Fruit fly (Drosophila melanogaster) whole organism, embryonic: ENCODE data around the gene Wbp2.

Experiments used
- Atf-2 ChIP-seq: fragments of 200-800 bp; sonication (Bioruptor generic); optimal IDR thresholded peaks from 2 replicates; lab custom pipeline; 2016; ENCODE audit warnings: missing biosample characterization, missing genetic modification characterization
- B-H2 ChIP-seq: fragments of 200-800 bp; sonication (Bioruptor generic); optimal IDR thresholded peaks from 2 replicates; lab custom pipeline; 2018; ENCODE audit warnings: missing biosample characterization, mild to moderate bottlenecking, missing genetic modification characterization
- BEAF-32 ChIP-seq: fragments of 200-800 bp; sonication (Bioruptor generic); optimal IDR thresholded peaks from 3 replicates; lab custom pipeline; 2017; ENCODE audit warnings: missing biosample characterization, missing genetic modification characterization, mild to moderate bottlenecking, moderate library complexity, missing genetic modification reagents
- CG10147 ChIP-seq: fragments of 200-800 bp; sonication (Bioruptor generic); optimal IDR thresholded peaks from 2 replicates; lab custom pipeline; 2019; ENCODE audit warnings: missing biosample characterization, mild to moderate bottlenecking, missing genetic modification characterization, moderate library complexity
- CG10543 ChIP-seq: fragments of 200-800 bp; sonication (Bioruptor generic); optimal IDR thresholded peaks from 3 replicates; lab custom pipeline; 2017; ENCODE audit warnings: missing biosample characterization, mild to moderate bottlenecking, missing genetic modification characterization, moderate library complexity
- CG11247 ChIP-seq: fragments of 200-800 bp; sonication (Bioruptor generic); IDR thresholded peaks from 2 replicates; pipeline ENCODE4 v1.3.6; 2022; ENCODE audit warnings: missing biosample characterization, missing genetic modification characterization
- CG11696 ChIP-seq: fragments of 200-800 bp; sonication (Bioruptor generic); IDR thresholded peaks from 2 replicates; pipeline ENCODE4 v1.3.6; 2022; ENCODE audit warnings: missing biosample characterization, missing genetic modification characterization
- CG12071 ChIP-seq: fragments of 200-800 bp; sonication (Bioruptor generic); optimal IDR thresholded peaks from 3 replicates; lab custom pipeline; 2018; ENCODE audit warnings: missing biosample characterization, mild to moderate bottlenecking, missing genetic modification characterization
- CG12942 ChIP-seq: fragments of 200-800 bp; sonication (Bioruptor generic); optimal IDR thresholded peaks from 3 replicates; lab custom pipeline; 2016; ENCODE audit warnings: missing biosample characterization, missing genetic modification characterization
- CG17829 ChIP-seq: fragments of 200-800 bp; optimal IDR thresholded peaks from 2 replicates; lab custom pipeline; 2019; ENCODE audit warnings: missing biosample characterization, mild to moderate bottlenecking, missing genetic modification characterization, moderate library complexity
- CG18599 ChIP-seq: fragments of 200-800 bp; sonication (Bioruptor generic); optimal IDR thresholded peaks from 3 replicates; lab custom pipeline; 2017; ENCODE audit warnings: missing biosample characterization, missing genetic modification characterization, mild to moderate bottlenecking, moderate library complexity, missing genetic modification reagents
- CG2889 ChIP-seq: fragments of 200-800 bp; sonication (Bioruptor generic); IDR thresholded peaks from 3 replicates; pipeline ENCODE4 v1.3.6; 2022; ENCODE audit warnings: missing biosample characterization, missing genetic modification characterization
- CG30020 ChIP-seq: fragments of 200-800 bp; optimal IDR thresholded peaks from 2 replicates; lab custom pipeline; 2019; ENCODE audit warnings: missing biosample characterization, mild to moderate bottlenecking, missing genetic modification characterization, moderate library complexity
- CG30431 ChIP-seq: fragments of 200-800 bp; sonication (Bioruptor generic); optimal IDR thresholded peaks from 2 replicates; lab custom pipeline; 2017; ENCODE audit warnings: missing biosample characterization, missing genetic modification characterization
- CG3163 ChIP-seq: fragments of 200-800 bp; sonication (Bioruptor generic); optimal IDR thresholded peaks from 3 replicates; lab custom pipeline; 2016; ENCODE audit warnings: missing biosample characterization, missing genetic modification characterization
- CG4617 ChIP-seq: fragments of 200-800 bp; sonication (Bioruptor generic); optimal IDR thresholded peaks from 3 replicates; lab custom pipeline; 2016; ENCODE audit warnings: missing biosample characterization, missing genetic modification characterization, borderline replicate concordance
- CG6175 ChIP-seq: fragments of 200-800 bp; sonication (Bioruptor generic); IDR thresholded peaks from 3 replicates; pipeline ENCODE4 v1.3.6; 2022; ENCODE audit warnings: missing biosample characterization, missing genetic modification characterization
- CG7963 ChIP-seq: fragments of 200-800 bp; sonication (Bioruptor generic); IDR thresholded peaks from 3 replicates; pipeline ENCODE4 v1.3.6; 2022; ENCODE audit warnings: missing biosample characterization, missing genetic modification characterization; ENCODE audit not compliant: partially characterized antibody
- CG8478 ChIP-seq: fragments of >200 bp; optimal IDR thresholded peaks from 2 replicates; lab custom pipeline; 2018
- Dip2 ChIP-seq: fragments of 200-800 bp; sonication (Bioruptor generic); IDR thresholded peaks from 2 replicates; pipeline ENCODE4 v1.3.6; 2022; ENCODE audit warnings: missing biosample characterization, missing genetic modification characterization
- Dll ChIP-seq: fragments of 200-800 bp; sonication (Bioruptor generic); IDR thresholded peaks from 4 replicates; pipeline ENCODE4 v1.3.6; 2022; ENCODE audit warnings: missing biosample characterization, missing genetic modification characterization; ENCODE audit not compliant: partially characterized antibody
- Eip74EF ChIP-seq, 2 experiments: fragments of 200-800 bp in 1 of 2; fragments of >200 bp in 1 of 2; sonication (Bioruptor generic) in 1 of 2; optimal IDR thresholded peaks; 2 replicates each; lab custom pipeline; 2017 to 2019; ENCODE audit warnings: missing biosample characterization in 2 of 2, missing genetic modification characterization in 2 of 2, mild to moderate bottlenecking in 1 of 2, moderate library complexity in 1 of 2
- Ets65A ChIP-seq: fragments of 200-800 bp; sonication (Bioruptor generic); peaks from one replicate; lab custom pipeline; 2016; ENCODE audit warnings: missing biosample characterization, missing genetic modification characterization
- Fer2 ChIP-seq: fragments of 200-800 bp; sonication (Bioruptor generic); optimal IDR thresholded peaks from 2 replicates; lab custom pipeline; 2018; ENCODE audit warnings: missing biosample characterization, mild to moderate bottlenecking, missing genetic modification characterization, moderate library complexity
- Fer3 ChIP-seq: fragments of 200-800 bp; sonication (Bioruptor generic); optimal IDR thresholded peaks from 2 replicates; lab custom pipeline; 2018; ENCODE audit warnings: missing biosample characterization, mild to moderate bottlenecking, missing genetic modification characterization, moderate library complexity
- MESR4 ChIP-seq: fragments of 200-800 bp; sonication (Bioruptor generic); optimal IDR thresholded peaks from 2 replicates; lab custom pipeline; 2018; ENCODE audit warnings: missing biosample characterization, mild to moderate bottlenecking, missing genetic modification characterization, moderate library complexity
- NC2β ChIP-seq: fragments of 200-800 bp; sonication (Bioruptor generic); optimal IDR thresholded peaks from 2 replicates; lab custom pipeline; 2016; ENCODE audit warnings: missing biosample characterization, missing genetic modification characterization
- NFAT ChIP-seq: fragments of 200-800 bp; sonication (Bioruptor generic); IDR thresholded peaks from 2 replicates; pipeline ENCODE4 v1.3.6; 2022; ENCODE audit warnings: missing biosample characterization, missing genetic modification characterization
- Ravus ChIP-seq: fragments of 200-800 bp; sonication (Bioruptor generic); IDR thresholded peaks from 2 replicates; pipeline ENCODE4 v1.3.6; 2022; ENCODE audit warnings: missing biosample characterization, missing genetic modification characterization
- Scr ChIP-seq: fragments of 200-800 bp; sonication (Bioruptor generic); IDR thresholded peaks from 2 replicates; pipeline ENCODE4 v1.3.6; 2022; ENCODE audit warnings: missing biosample characterization, missing genetic modification characterization; ENCODE audit not compliant: partially characterized antibody
- Sox102F ChIP-seq: fragments of 200-800 bp; sonication (Bioruptor generic); optimal IDR thresholded peaks from 2 replicates; lab custom pipeline; 2018; ENCODE audit warnings: missing biosample characterization, mild to moderate bottlenecking, missing genetic modification characterization, moderate library complexity
- Trl ChIP-seq, 3 experiments: fragments of >200 bp in 2 of 3; fragments of 200-800 bp in 1 of 3; sonication (Bioruptor generic) in 1 of 3; optimal IDR thresholded peaks; 2 replicates in 1 of 3; 3 replicates in 2 of 3; lab custom pipeline; 2016 to 2017; ENCODE audit warnings: missing biosample characterization in 1 of 3, missing genetic modification characterization in 1 of 3
- ab ChIP-seq: fragments of 200-800 bp; sonication (Bioruptor generic); optimal IDR thresholded peaks from 2 replicates; lab custom pipeline; 2016; ENCODE audit warnings: missing biosample characterization, missing genetic modification characterization
- ac ChIP-seq: fragments of 200-800 bp; sonication (Bioruptor generic); optimal IDR thresholded peaks from 3 replicates; lab custom pipeline; 2017; ENCODE audit warnings: missing biosample characterization, mild to moderate bottlenecking, missing genetic modification characterization
- bbx ChIP-seq: fragments of 200-800 bp; sonication (Bioruptor generic); IDR thresholded peaks from 2 replicates; pipeline ENCODE4 v1.3.6; 2022; ENCODE audit warnings: missing biosample characterization, missing genetic modification characterization; ENCODE audit not compliant: partially characterized antibody
- gce ChIP-seq: fragments of 200-800 bp; sonication (Bioruptor generic); IDR thresholded peaks from 3 replicates; pipeline ENCODE4 v1.3.6; 2022; ENCODE audit warnings: missing biosample characterization, missing genetic modification characterization
- gfzf ChIP-seq: fragments of 200-800 bp; sonication (Bioruptor generic); optimal IDR thresholded peaks from 2 replicates; lab custom pipeline; 2016; ENCODE audit warnings: missing biosample characterization, mild to moderate bottlenecking, missing genetic modification characterization, moderate library complexity
- h ChIP-seq: fragments of >200 bp; optimal IDR thresholded peaks from 2 replicates; lab custom pipeline; 2017
- jing ChIP-seq: fragments of 200-800 bp; sonication (Bioruptor generic); optimal IDR thresholded peaks from 2 replicates; lab custom pipeline; 2018; ENCODE audit warnings: missing biosample characterization, mild to moderate bottlenecking, missing genetic modification characterization
- mirr ChIP-seq: fragments of 200-800 bp; sonication (Bioruptor generic); optimal IDR thresholded peaks from 3 replicates; lab custom pipeline; 2018; ENCODE audit warnings: missing biosample characterization, mild to moderate bottlenecking, missing genetic modification characterization
- psq ChIP-seq: fragments of 200-800 bp; sonication (Bioruptor generic); optimal IDR thresholded peaks from 2 replicates; lab custom pipeline; 2017; ENCODE audit warnings: missing biosample characterization, missing genetic modification characterization
- pum ChIP-seq: fragments of 200-800 bp; sonication (Bioruptor generic); optimal IDR thresholded peaks from 2 replicates; lab custom pipeline; 2016; ENCODE audit warnings: missing biosample characterization, missing genetic modification characterization
- pzg ChIP-seq: fragments of 200-800 bp; sonication (Bioruptor generic); optimal IDR thresholded peaks from 3 replicates; lab custom pipeline; 2018; ENCODE audit warnings: missing biosample characterization, mild to moderate bottlenecking, missing genetic modification characterization, moderate library complexity
- ranshi ChIP-seq: fragments of 200-800 bp; sonication (Bioruptor generic); IDR thresholded peaks from 2 replicates; pipeline ENCODE4 v1.3.6; 2022; ENCODE audit warnings: missing biosample characterization, missing genetic modification characterization
- sens ChIP-seq: fragments of 200-800 bp; sonication (Bioruptor generic); peaks from one replicate; lab custom pipeline; 2016; ENCODE audit warnings: missing biosample characterization, missing genetic modification characterization
- ssp ChIP-seq: fragments of 200-800 bp; sonication (Bioruptor generic); IDR thresholded peaks from 2 replicates; pipeline ENCODE4 v1.3.6; 2022; ENCODE audit warnings: missing biosample characterization, missing genetic modification characterization
- tgo ChIP-seq: fragments of 200-800 bp; sonication (Bioruptor generic); IDR thresholded peaks from 3 replicates; pipeline ENCODE4 v1.3.6; 2022; ENCODE audit warnings: missing biosample characterization, missing genetic modification characterization
- unc-4 ChIP-seq: fragments of 200-800 bp; sonication (Bioruptor generic); IDR thresholded peaks from 2 replicates; pipeline ENCODE4 v1.3.6; 2022; ENCODE audit warnings: missing biosample characterization, missing genetic modification characterization; ENCODE audit not compliant: partially characterized antibody
- usp ChIP-seq: fragments of >200 bp; optimal IDR thresholded peaks from 2 replicates; lab custom pipeline; 2017; ENCODE audit warnings: missing biosample characterization, missing genetic modification characterization
- zen ChIP-seq: fragments of 200-800 bp; sonication (Bioruptor generic); optimal IDR thresholded peaks from 3 replicates; lab custom pipeline; 2018; ENCODE audit warnings: missing biosample characterization, mild to moderate bottlenecking, missing genetic modification characterization, moderate library complexity

Gene Wbp2

DNA sequence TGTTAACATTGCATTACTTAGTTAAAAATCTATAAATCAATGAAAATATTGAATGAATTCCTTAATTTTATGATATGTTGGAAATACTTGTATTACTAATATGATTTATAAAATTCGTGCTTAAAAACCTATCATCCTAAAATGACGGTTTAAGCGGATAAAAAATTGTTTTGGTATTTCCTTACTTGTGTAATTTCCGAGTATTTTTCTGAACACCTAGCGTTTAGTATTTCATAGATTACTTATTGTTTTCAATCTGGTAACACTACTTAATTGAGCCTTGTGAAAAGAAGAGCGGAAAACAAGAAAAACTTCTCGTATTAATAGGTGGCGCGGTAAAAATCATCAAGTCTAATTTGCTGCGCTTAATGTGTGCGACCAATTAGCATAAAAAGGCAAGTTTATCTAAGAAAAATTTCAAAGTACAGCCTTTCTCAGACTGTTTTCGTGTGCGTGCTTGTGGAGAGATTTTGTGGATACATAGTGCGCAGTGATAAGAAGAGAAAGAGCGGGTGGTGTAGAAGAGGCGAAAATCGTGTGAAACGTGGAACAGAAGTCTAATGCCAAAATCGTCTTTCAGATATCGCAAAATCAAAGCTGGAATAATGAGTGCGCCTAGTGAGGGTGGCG is 44.2 kb upstream of the Wbp2 start, which contains the start of gene Sap130:
Sap130 (plus strand) TSS at position 243 of the 630 bp plus-strand sequence.
- no peak for TF ChIP-seq CG6175 (GFP tag; lab: Robert Waterston, UW)
- TF ChIP-seq gce (GFP tag; lab: Robert Waterston, UW): no peak
- TF ChIP-seq pum (GFP tag; lab: Kevin White, UChicago): no peak
- no peak for TF ChIP-seq jing (GFP tag; lab: Kevin White, UChicago)
- TF ChIP-seq Dll: 0 out of 4 replicates have a peak, but pooled peaks have one; percentile 41
- no peak for TF ChIP-seq ssp (GFP tag; lab: Robert Waterston, UW)
- no peak for TF ChIP-seq Scr
- TF ChIP-seq NFAT (GFP tag; lab: Robert Waterston, UW): no peak
- no peak for TF ChIP-seq CG10543
- TF ChIP-seq usp: no peak
- TF ChIP-seq tgo (GFP tag; lab: Robert Waterston, UW): no peak
- TF ChIP-seq zen: peak; percentile 6
- no peak for TF ChIP-seq sens (GFP tag; lab: Kevin White, UChicago)
- no peak for TF ChIP-seq ac (GFP tag; lab: Kevin White, UChicago)
- TF ChIP-seq CG2889 (GFP tag; lab: Robert Waterston, UW): no peak
- TF ChIP-seq Sox102F (GFP tag; lab: Kevin White, UChicago): no peak
- no peak for TF ChIP-seq Ravus (GFP tag; lab: Robert Waterston, UW)
- no peak for TF ChIP-seq CG18599
- TF ChIP-seq CG30020 (tag; lab: Kevin White, UChicago): no peak
- TF ChIP-seq CG4617 (GFP tag; lab: Kevin White, UChicago): peak; percentile 56
- no peak for TF ChIP-seq Eip74EF (GFP tag; optimal IDR thresholded peaks at IDR 0.05; lab: Kevin White, UChicago)
- TF ChIP-seq CG12942 (GFP tag; lab: Kevin White, UChicago): no peak
- no peak for TF ChIP-seq h
- peak; percentile 5 for TF ChIP-seq NC2β (GFP tag; lab: Kevin White, UChicago)
- TF ChIP-seq CG8478: no peak
- peak; percentile 31 for TF ChIP-seq CG3163 (GFP tag; lab: Kevin White, UChicago)
- TF ChIP-seq unc-4 (GFP tag; lab: Robert Waterston, UW): no peak
- no peak for TF ChIP-seq ranshi
- no peak for TF ChIP-seq psq (GFP tag; lab: Kevin White, UChicago)
- TF ChIP-seq MESR4 (GFP tag; lab: Kevin White, UChicago): peak; percentile 75
- TF ChIP-seq CG7963 (GFP tag; lab: Robert Waterston, UW): no peak
- no peak for TF ChIP-seq CG30431 (GFP tag; lab: Kevin White, UChicago)
- no peak for TF ChIP-seq Fer2
- no peak for TF ChIP-seq CG12071
- TF ChIP-seq Fer3 (tag; lab: Kevin White, UChicago): no peak
- 0 out of 2 replicates have a peak, but pooled peaks have one; percentile 5 for TF ChIP-seq bbx (GFP tag; lab: Robert Waterston, UW)
- TF ChIP-seq CG11247: no peak
- peak in 1 of 2 experiments; percentile 72 for TF ChIP-seq Trl (optimal IDR thresholded peaks at IDR 0.05; lab: Kevin White, UChicago)
- no peak for TF ChIP-seq Trl (GFP tag; optimal IDR thresholded peaks at IDR 0.05; lab: Kevin White, UChicago)
- peak; percentile 32 for TF ChIP-seq pzg (GFP tag; lab: Kevin White, UChicago)
- peak; percentile 57 for TF ChIP-seq BEAF-32 (GFP tag; lab: Kevin White, UChicago)
- no peak for TF ChIP-seq CG17829 (tag; lab: Kevin White, UChicago)
- no peak for TF ChIP-seq mirr (GFP tag; lab: Kevin White, UChicago)
- no peak for TF ChIP-seq Ets65A (GFP tag; lab: Kevin White, UChicago)
- TF ChIP-seq gfzf (GFP tag; lab: Kevin White, UChicago): peak; percentile 72
- TF ChIP-seq ab (GFP tag; lab: Kevin White, UChicago): no peak
- TF ChIP-seq CG11696 (GFP tag; lab: Robert Waterston, UW): no peak
- TF ChIP-seq Atf-2 (GFP tag; lab: Kevin White, UChicago): no peak
- no peak for TF ChIP-seq Dip2 (GFP tag; lab: Robert Waterston, UW)
- no peak for TF ChIP-seq B-H2 (GFP tag; lab: Kevin White, UChicago)
- peak; percentile 35 for TF ChIP-seq CG10147
